Fruit fly (Drosophila melanogaster) whole organism, embryonic: ENCODE data around the gene Datp.
A peak's percentile ranks its signal among the peaks of the same experiment; 100 is the strongest.

Source experiments
- Antp ChIP-seq: fragments of 200-800 bp; sonication (Bioruptor generic); optimal IDR thresholded peaks from 3 replicates; lab custom pipeline; 2016; ENCODE audit warnings: missing biosample characterization, missing genetic modification characterization
- CG10147 ChIP-seq: fragments of 200-800 bp; sonication (Bioruptor generic); optimal IDR thresholded peaks from 2 replicates; lab custom pipeline; 2019; ENCODE audit warnings: missing biosample characterization, mild to moderate bottlenecking, missing genetic modification characterization, moderate library complexity
- CG11695 ChIP-seq: fragments of 200-800 bp; sonication (Bioruptor generic); IDR thresholded peaks from 3 replicates; pipeline ENCODE4 v1.3.6; 2022; ENCODE audit warnings: missing biosample characterization, missing genetic modification characterization
- CG12155 ChIP-seq: fragments of 200-800 bp; sonication (Bioruptor generic); optimal IDR thresholded peaks from 3 replicates; lab custom pipeline; 2016; ENCODE audit warnings: missing biosample characterization, missing genetic modification characterization
- CG12236 ChIP-seq: fragments of 200-800 bp; sonication (Bioruptor generic); optimal IDR thresholded peaks from 2 replicates; lab custom pipeline; 2016; ENCODE audit warnings: missing biosample characterization, missing genetic modification characterization
- CG1233 ChIP-seq: fragments of 200-800 bp; sonication (Bioruptor generic); optimal IDR thresholded peaks from 4 replicates; lab custom pipeline; 2018; ENCODE audit warnings: missing biosample characterization, mild to moderate bottlenecking, missing genetic modification characterization
- CG13296 ChIP-seq: fragments of 200-800 bp; sonication (Bioruptor generic); optimal IDR thresholded peaks from 3 replicates; lab custom pipeline; 2018; ENCODE audit warnings: missing biosample characterization, mild to moderate bottlenecking, missing genetic modification characterization
- CG15514 ChIP-seq: fragments of 200-800 bp; sonication (Bioruptor generic); optimal IDR thresholded peaks from 3 replicates; lab custom pipeline; 2017; ENCODE audit warnings: missing biosample characterization, missing genetic modification characterization, mild to moderate bottlenecking, moderate library complexity, missing genetic modification reagents
- CG1603 ChIP-seq: fragments of 200-800 bp; sonication (Bioruptor generic); optimal IDR thresholded peaks from 2 replicates; lab custom pipeline; 2019; ENCODE audit warnings: missing biosample characterization, mild to moderate bottlenecking, missing genetic modification characterization, moderate library complexity
- CG31441 ChIP-seq: fragments of 200-800 bp; sonication (Bioruptor generic); IDR thresholded peaks from 2 replicates; pipeline ENCODE4 v1.3.6; 2022; ENCODE audit warnings: missing biosample characterization, missing genetic modification characterization
- CG3163 ChIP-seq: fragments of 200-800 bp; sonication (Bioruptor generic); optimal IDR thresholded peaks from 3 replicates; lab custom pipeline; 2016; ENCODE audit warnings: missing biosample characterization, missing genetic modification characterization
- CG3407 ChIP-seq: fragments of 200-800 bp; sonication (Bioruptor generic); optimal IDR thresholded peaks from 2 replicates; lab custom pipeline; 2018; ENCODE audit warnings: missing biosample characterization, mild to moderate bottlenecking, missing genetic modification characterization
- CG4424 ChIP-seq: fragments of 200-800 bp; sonication (Bioruptor generic); optimal IDR thresholded peaks from 3 replicates; lab custom pipeline; 2016; ENCODE audit warnings: missing biosample characterization, missing genetic modification characterization
- CG4820 ChIP-seq: fragments of 200-800 bp; sonication (Bioruptor generic); optimal IDR thresholded peaks from 3 replicates; lab custom pipeline; 2016; ENCODE audit warnings: missing biosample characterization, missing genetic modification characterization
- CG6689 ChIP-seq: fragments of 200-800 bp; sonication (Bioruptor generic); IDR thresholded peaks from 2 replicates; pipeline ENCODE4 v1.3.6; 2022; ENCODE audit warnings: missing biosample characterization, missing genetic modification characterization
- CG7963 ChIP-seq: fragments of 200-800 bp; sonication (Bioruptor generic); IDR thresholded peaks from 3 replicates; pipeline ENCODE4 v1.3.6; 2022; ENCODE audit warnings: missing biosample characterization, missing genetic modification characterization; ENCODE audit not compliant: partially characterized antibody
- CG8281 ChIP-seq: fragments of 200-800 bp; sonication (Bioruptor generic); optimal IDR thresholded peaks from 2 replicates; lab custom pipeline; 2018; ENCODE audit warnings: missing biosample characterization, mild to moderate bottlenecking, missing genetic modification characterization, moderate library complexity
- Deaf1 ChIP-seq: fragments of 200-800 bp; optimal IDR thresholded peaks from 3 replicates; lab custom pipeline; 2019; ENCODE audit warnings: missing biosample characterization, mild to moderate bottlenecking, missing genetic modification characterization, moderate library complexity
- Dek ChIP-seq: fragments of 200-800 bp; sonication (Bioruptor generic); optimal IDR thresholded peaks from 3 replicates; lab custom pipeline; 2019; ENCODE audit warnings: missing biosample characterization, mild to moderate bottlenecking, missing genetic modification characterization, moderate library complexity
- Dll ChIP-seq: fragments of 200-800 bp; sonication (Bioruptor generic); IDR thresholded peaks from 4 replicates; pipeline ENCODE4 v1.3.6; 2022; ENCODE audit warnings: missing biosample characterization, missing genetic modification characterization; ENCODE audit not compliant: partially characterized antibody
- GATAe ChIP-seq: fragments of 200-800 bp; sonication (Bioruptor generic); conservative IDR thresholded peaks from 2 replicates; pipeline ENCODE4 v1.3.6; 2022; ENCODE audit warnings: missing biosample characterization, missing genetic modification characterization
- Jarid2 ChIP-seq: fragments of 200-800 bp; sonication (Bioruptor generic); optimal IDR thresholded peaks from 3 replicates; lab custom pipeline; 2017; ENCODE audit warnings: mild to moderate bottlenecking, missing biosample characterization, missing genetic modification reagents, missing genetic modification characterization
- Mes4 ChIP-seq: fragments of 200-800 bp; sonication (Bioruptor generic); optimal IDR thresholded peaks from 2 replicates; lab custom pipeline; 2016; ENCODE audit warnings: missing biosample characterization, missing genetic modification characterization
- NC2α ChIP-seq: fragments of 200-800 bp; sonication (Bioruptor generic); optimal IDR thresholded peaks from 2 replicates; lab custom pipeline; 2016; ENCODE audit warnings: missing biosample characterization, missing genetic modification characterization
- NC2β ChIP-seq: fragments of 200-800 bp; sonication (Bioruptor generic); optimal IDR thresholded peaks from 2 replicates; lab custom pipeline; 2016; ENCODE audit warnings: missing biosample characterization, missing genetic modification characterization
- Oaz ChIP-seq: fragments of 200-800 bp; sonication (Bioruptor generic); IDR thresholded peaks from 2 replicates; pipeline ENCODE4 v1.3.6; 2022; ENCODE audit warnings: missing biosample characterization, missing genetic modification characterization
- PHDP ChIP-seq: fragments of 200-800 bp; sonication (Bioruptor generic); optimal IDR thresholded peaks from 3 replicates; lab custom pipeline; 2018; ENCODE audit warnings: missing biosample characterization, mild to moderate bottlenecking, missing genetic modification characterization, moderate library complexity
- Ravus ChIP-seq: fragments of 200-800 bp; sonication (Bioruptor generic); IDR thresholded peaks from 2 replicates; pipeline ENCODE4 v1.3.6; 2022; ENCODE audit warnings: missing biosample characterization, missing genetic modification characterization
- Rfx ChIP-seq: fragments of 200-800 bp; sonication (Bioruptor generic); IDR thresholded peaks from 2 replicates; pipeline ENCODE4 v1.3.6; 2022; ENCODE audit warnings: missing biosample characterization, missing genetic modification characterization
- Sin3A ChIP-seq: fragments of >200 bp; optimal IDR thresholded peaks from 2 replicates; lab custom pipeline; 2018
- Stat92E ChIP-seq, 3 experiments: fragments of >200 bp in 2 of 3; fragments of 200-800 bp in 1 of 3; sonication (Bioruptor generic) in 1 of 3; optimal IDR thresholded peaks; 2 replicates each; lab custom pipeline; 2017 to 2019; ENCODE audit warnings: missing biosample characterization in 3 of 3, missing genetic modification characterization in 3 of 3, mild to moderate bottlenecking in 1 of 3, moderate library complexity in 1 of 3
- Tbp ChIP-seq: fragments of >200 bp; optimal IDR thresholded peaks from 2 replicates; lab custom pipeline; 2018; ENCODE audit warnings: missing biosample characterization, missing genetic modification characterization
- al ChIP-seq: fragments of 200-800 bp; sonication (Bioruptor generic); IDR thresholded peaks from 2 replicates; pipeline ENCODE4 v1.3.6; 2022; ENCODE audit warnings: missing biosample characterization, missing genetic modification characterization
- br ChIP-seq: fragments of >200 bp; optimal IDR thresholded peaks from 2 replicates; lab custom pipeline; 2017
- croc ChIP-seq: fragments of 200-800 bp; sonication (Bioruptor generic); conservative IDR thresholded peaks from 3 replicates; pipeline ENCODE4 v1.3.6; 2022; ENCODE audit warnings: missing biosample characterization, missing genetic modification characterization
- crp ChIP-seq, 2 experiments: fragments of 200-800 bp; sonication (Bioruptor generic); optimal IDR thresholded peaks; 2 replicates in 1 of 2; 3 replicates in 1 of 2; lab custom pipeline; 2017; ENCODE audit warnings: missing biosample characterization in 2 of 2, missing genetic modification characterization in 2 of 2, mild to moderate bottlenecking in 1 of 2, moderate library complexity in 1 of 2
- dmrt11E ChIP-seq: fragments of 200-800 bp; sonication (Bioruptor generic); optimal IDR thresholded peaks from 3 replicates; lab custom pipeline; 2018; ENCODE audit warnings: missing biosample characterization, mild to moderate bottlenecking, missing genetic modification characterization, moderate library complexity
- emc ChIP-seq: fragments of 200-800 bp; sonication (Bioruptor generic); optimal IDR thresholded peaks from 2 replicates; lab custom pipeline; 2016; ENCODE audit warnings: missing biosample characterization, missing genetic modification characterization
- esg ChIP-seq: fragments of 200-800 bp; sonication (Bioruptor generic); conservative IDR thresholded peaks from 2 replicates; pipeline ENCODE4 v1.3.6; 2022; ENCODE audit warnings: missing biosample characterization, missing genetic modification characterization
- exex ChIP-seq: fragments of 200-800 bp; sonication (Bioruptor generic); optimal IDR thresholded peaks from 4 replicates; lab custom pipeline; 2018; ENCODE audit warnings: missing biosample characterization, mild to moderate bottlenecking, missing genetic modification characterization, moderate library complexity
- eyg ChIP-seq: fragments of 200-800 bp; sonication (Bioruptor generic); optimal IDR thresholded peaks from 3 replicates; lab custom pipeline; 2016; ENCODE audit warnings: missing biosample characterization, missing genetic modification characterization
- hb ChIP-seq: fragments of 200-800 bp; sonication (Bioruptor generic); IDR thresholded peaks from 3 replicates; pipeline ENCODE4 v1.3.6; 2022; ENCODE audit warnings: missing biosample characterization, missing genetic modification characterization; ENCODE audit not compliant: partially characterized antibody
- her ChIP-seq: fragments of 200-800 bp; sonication (Bioruptor generic); optimal IDR thresholded peaks from 2 replicates; lab custom pipeline; 2016; ENCODE audit warnings: missing biosample characterization, missing genetic modification characterization
- jing ChIP-seq: fragments of 200-800 bp; sonication (Bioruptor generic); optimal IDR thresholded peaks from 2 replicates; lab custom pipeline; 2018; ENCODE audit warnings: missing biosample characterization, mild to moderate bottlenecking, missing genetic modification characterization
- nau ChIP-seq: fragments of 200-800 bp; sonication (Bioruptor generic); optimal IDR thresholded peaks from 3 replicates; lab custom pipeline; 2017; ENCODE audit warnings: missing biosample characterization, mild to moderate bottlenecking, missing genetic modification characterization, missing genetic modification reagents
- odd ChIP-seq: fragments of 200-800 bp; sonication (Bioruptor generic); optimal IDR thresholded peaks from 2 replicates; lab custom pipeline; 2017; ENCODE audit warnings: missing biosample characterization, mild to moderate bottlenecking, missing genetic modification characterization
- sens ChIP-seq: fragments of 200-800 bp; sonication (Bioruptor generic); peaks from one replicate; lab custom pipeline; 2016; ENCODE audit warnings: missing biosample characterization, missing genetic modification characterization
- sim ChIP-seq: fragments of 200-800 bp; sonication (Bioruptor generic); IDR thresholded peaks from 2 replicates; pipeline ENCODE4 v1.3.6; 2022; ENCODE audit warnings: missing biosample characterization, missing genetic modification characterization
- sisA ChIP-seq: fragments of 200-800 bp; sonication (Bioruptor generic); IDR thresholded peaks from 2 replicates; pipeline ENCODE4 v1.3.6; 2022; ENCODE audit warnings: missing biosample characterization, missing genetic modification characterization
- tap ChIP-seq: fragments of 200-800 bp; optimal IDR thresholded peaks from 3 replicates; lab custom pipeline; 2019; ENCODE audit warnings: missing biosample characterization, mild to moderate bottlenecking, missing genetic modification characterization, moderate library complexity
- tin ChIP-seq: fragments of 200-800 bp; sonication (Bioruptor generic); optimal IDR thresholded peaks from 3 replicates; lab custom pipeline; 2016; ENCODE audit warnings: missing biosample characterization, missing genetic modification characterization
- trem ChIP-seq: fragments of 200-800 bp; optimal IDR thresholded peaks from 3 replicates; lab custom pipeline; 2019; ENCODE audit warnings: missing biosample characterization, mild to moderate bottlenecking, missing genetic modification characterization, moderate library complexity

The Datp gene

DNA sequence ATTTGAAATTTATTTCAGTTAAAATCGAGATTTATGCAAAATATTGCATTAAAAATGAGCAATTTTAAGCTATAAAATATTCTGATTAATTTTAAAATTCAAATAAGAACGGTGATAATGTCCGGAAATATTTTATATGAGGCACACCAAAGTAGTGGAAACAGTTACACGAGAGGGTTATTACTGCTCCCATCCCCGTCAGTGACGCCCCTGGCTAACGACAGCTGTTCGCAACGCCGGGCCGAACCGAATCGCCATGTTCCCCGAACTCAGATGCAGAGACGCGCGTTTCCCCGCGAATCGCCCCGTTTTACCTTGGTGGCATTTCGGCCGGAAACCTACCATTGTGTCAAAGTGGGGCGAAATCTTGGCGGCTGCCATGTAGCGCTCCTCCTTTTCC lies 26.8 kb downstream of the Datp start (continued):
- TF ChIP-seq sim (GFP tag; lab: Robert Waterston, UW) (no peak), Sin3A (lab: Kevin White, UChicago) (no peak), CG10147 (GFP tag; lab: Kevin White, UChicago) (no peak), CG31441 (GFP tag; lab: Robert Waterston, UW) (no peak), CG3407 (GFP tag; lab: Kevin White, UChicago) (no peak), her (GFP tag; lab: Kevin White, UChicago) (no peak), CG8281 (tag; lab: Kevin White, UChicago) (no peak), Rfx (peak; percentile 64), CG12155 (GFP tag; lab: Kevin White, UChicago) (no peak), PHDP (tag; lab: Kevin White, UChicago) (no peak), GATAe (GFP tag; lab: Robert Waterston, UW) (no peak), odd (no peak), CG4820 (GFP tag; lab: Kevin White, UChicago) (no peak), Ravus (no peak), CG12236 (GFP tag; lab: Kevin White, UChicago) (no peak), jing (GFP tag; lab: Kevin White, UChicago) (no peak), br (lab: Kevin White, UChicago) (no peak), NC2β (GFP tag; lab: Kevin White, UChicago) (no peak), CG4424 (GFP tag; lab: Kevin White, UChicago) (no peak), emc (no peak), Antp (GFP tag; lab: Kevin White, UChicago) (peak; percentile 35), dmrt11E (tag; lab: Kevin White, UChicago) (no peak), eyg (peak; percentile 0), sisA (GFP tag; lab: Robert Waterston, UW) (peak; percentile 36; the same call in 1 of the 2 replicates), Tbp (no peak), trem (no peak), croc (GFP tag; lab: Robert Waterston, UW) (no peak), NC2α (GFP tag; lab: Kevin White, UChicago) (no peak), Oaz (no peak), sens (GFP tag; lab: Kevin White, UChicago) (peak; percentile 53), esg (GFP tag; lab: Robert Waterston, UW) (no peak), CG11695 (GFP tag; lab: Robert Waterston, UW) (peak; percentile 45; the same call in 1 of the 3 replicates), Dek (no peak), CG6689 (GFP tag; lab: Robert Waterston, UW) (0 out of 2 replicates have a peak, but pooled peaks have one; percentile 13), CG1233 (GFP tag; lab: Kevin White, UChicago) (no peak), tin (GFP tag; lab: Kevin White, UChicago) (peak; percentile 39), al (0 out of 2 replicates have a peak, but pooled peaks have one; percentile 8), CG3163 (GFP tag; lab: Kevin White, UChicago) (no peak), Mes4 (GFP tag; lab: Kevin White, UChicago) (no peak), nau (GFP tag; lab: Kevin White, UChicago) (no peak), CG15514 (GFP tag; lab: Kevin White, UChicago) (peak; percentile 34), exex (tag; lab: Kevin White, UChicago) (no peak), tap (tag; lab: Kevin White, UChicago) (no peak), Deaf1 (tag; lab: Kevin White, UChicago) (peak; percentile 88), CG7963 (GFP tag; lab: Robert Waterston, UW) (no peak), Jarid2 (GFP tag; lab: Kevin White, UChicago) (no peak), CG13296 (GFP tag; lab: Kevin White, UChicago) (peak; percentile 9), Dll (GFP tag; lab: Robert Waterston, UW) (no peak), Stat92E (GFP tag; optimal IDR thresholded peaks at IDR 0.05; lab: Kevin White, UChicago) (no peak), CG1603 (tag; lab: Kevin White, UChicago) (peak; percentile 8), crp (GFP tag; optimal IDR thresholded peaks at IDR 0.05; lab: Kevin White, UChicago) (peak; percentile 10 to 82), hb (GFP tag; lab: Robert Waterston, UW) (no peak)
